Worm (Caenorhabditis elegans) whole organism, midembryonic: Measurements from ENCODE around the gene fbxb-76.

Source experiments
- T22C8.4 ChIP-seq: fragments of 200-800 bp; sonication (Bioruptor generic); IDR thresholded peaks from 2 replicates; pipeline ENCODE4 v1.3.6; 2022; ENCODE audit warnings: missing genetic modification characterization, missing compliant biosample characterization
- flt-1 ChIP-seq: fragments of 200-800 bp; sonication (Bioruptor generic); IDR thresholded peaks from 2 replicates; pipeline ENCODE4 v1.3.6; 2022; ENCODE audit warnings: missing genetic modification characterization, missing compliant biosample characterization
- klf-2 ChIP-seq: fragments of 200-800 bp; sonication (Bioruptor generic); conservative IDR thresholded peaks from 2 replicates; pipeline ENCODE4 v1.3.6; 2022; ENCODE audit warnings: missing genetic modification reagents, missing genetic modification characterization, missing compliant biosample characterization
- tab-1 ChIP-seq: fragments of 200-800 bp; sonication (Bioruptor generic); IDR thresholded peaks from 2 replicates; pipeline ENCODE4 v1.3.6; 2022; ENCODE audit warnings: missing genetic modification characterization, missing compliant biosample characterization
- ztf-23 ChIP-seq: fragments of 200-800 bp; sonication (Bioruptor generic); IDR thresholded peaks from 2 replicates; pipeline ENCODE4 v1.3.6; 2022; ENCODE audit warnings: missing genetic modification reagents, missing genetic modification characterization, missing compliant biosample characterization

DNA sequence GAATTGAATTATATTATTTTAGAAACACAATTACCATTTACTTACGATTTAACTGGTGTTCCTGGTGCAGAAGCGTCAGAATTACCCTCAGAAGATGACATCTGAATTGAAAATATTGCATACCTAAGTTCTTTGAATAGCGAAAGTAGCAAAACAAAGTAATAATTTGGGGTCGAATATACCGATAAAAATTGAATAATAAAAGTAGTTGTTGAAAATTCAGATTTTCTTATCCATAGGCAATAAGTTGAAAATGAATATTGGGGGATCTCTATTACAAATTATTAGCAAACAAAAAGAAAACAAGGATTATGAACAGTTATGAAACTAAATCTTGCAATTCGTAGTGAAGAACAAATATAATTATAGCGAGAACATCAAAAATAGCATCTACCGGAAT, 49.9 kb downstream of the fbxb-76 start, which contains the start of gene leo-1:
- TF ChIP-seq flt-1 (GFP tag; lab: Robert Waterston, UW) (no peak), tab-1 (GFP tag; lab: Robert Waterston, UW) (no peak), T22C8.4 (GFP tag; lab: Robert Waterston, UW) (no peak), ztf-23 (GFP tag; lab: Robert Waterston, UW) (no peak), klf-2 (GFP tag; lab: Robert Waterston, UW) (no peak)
